Worm (Caenorhabditis elegans): ENCODE data around the gene chin-1.

- TF ChIP-seq flt-1 (GFP tag; IDR thresholded peaks at IDR 0.05) = no peak
- no peak for TF ChIP-seq tab-1 (GFP tag; IDR thresholded peaks at IDR 0.05)
- no peak for TF ChIP-seq ztf-23 (GFP tag; IDR thresholded peaks at IDR 0.05)
- TF ChIP-seq ztf-29 (GFP tag; IDR thresholded peaks at IDR 0.05) = no peak
- TF ChIP-seq klf-2 (GFP tag; conservative IDR thresholded peaks at IDR 0.05) = no peak
- no peak for TF ChIP-seq T22C8.4 (GFP tag; IDR thresholded peaks at IDR 0.05)
- no peak for TF ChIP-seq med-1 (GFP tag; optimal IDR thresholded peaks at IDR 0.05; ENCODE audit: insufficient read depth)
- no peak for TF ChIP-seq ref-1 (GFP tag; conservative IDR thresholded peaks at IDR 0.05)
- no peak for TF ChIP-seq cog-1 (tag; optimal IDR thresholded peaks at IDR 0.05)
These were observed 37.1 kb upstream of the chin-1 start for ce11 chrIII:1074152-1074551.

Data from whole organism, midembryonic.